Worm (Caenorhabditis elegans): ENCODE data around the gene Y39B6A.10.
A peak's percentile ranks its signal among the peaks of the same experiment; 100 is the strongest.

The Y39B6A.10 gene

ce11 chrV:19174626-19175025, 41.2 kb upstream of the Y39B6A.10 start, which contains the start of gene hot-2:
Gene hot-2 (plus strand): TSS chrV:19174759.
- no peak for TF ChIP-seq flh-1 (GFP tag; optimal IDR thresholded peaks at IDR 0.05)
- TF ChIP-seq sem-2 (GFP tag; optimal IDR thresholded peaks at IDR 0.05) = no peak
- TF ChIP-seq lsy-2 (tag; optimal IDR thresholded peaks at IDR 0.05) = no peak
- TF ChIP-seq snpc-4 (tag; optimal IDR thresholded peaks at IDR 0.05) = no peak
- peak; percentile 98 for TF ChIP-seq zip-8 (tag; optimal IDR thresholded peaks at IDR 0.05)
- no peak for TF ChIP-seq drap-1 (GFP tag; optimal IDR thresholded peaks at IDR 0.05)

- no peak for TF ChIP-seq hlh-1 (tag; optimal IDR thresholded peaks at IDR 0.05)
- TF ChIP-seq unc-62 (GFP tag; optimal IDR thresholded peaks at IDR 0.05) = no peak
- no peak for TF ChIP-seq unc-39 (tag; optimal IDR thresholded peaks at IDR 0.05)
- TF ChIP-seq ces-1 (GFP tag; optimal IDR thresholded peaks at IDR 0.05) = no peak
- TF ChIP-seq snpc-4 (tag; optimal IDR thresholded peaks at IDR 0.05) = no peak
- no peak for TF ChIP-seq flh-1 (GFP tag; optimal IDR thresholded peaks at IDR 0.05)
- TF ChIP-seq elt-1 (tag; optimal IDR thresholded peaks at IDR 0.05; ENCODE audit: borderline replicate concordance, insufficient read depth) = no peak
- TF ChIP-seq mls-2 (tag; optimal IDR thresholded peaks at IDR 0.05) = no peak
- no peak for TF ChIP-seq ztf-11 (tag; optimal IDR thresholded peaks at IDR 0.05)
- no peak for TF ChIP-seq zip-8 (tag; optimal IDR thresholded peaks at IDR 0.05)
These were observed 25.3 kb upstream of the Y39B6A.10 start, which contains the start of gene Y39B6A.5 for ce11 chrV:19158664-19159063. Gene Y39B6A.5 (minus strand): TSS chrV:19158877.

- TF ChIP-seq lin-13 (tag; optimal IDR thresholded peaks at IDR 0.05) (no peak), ztf-11 (tag; optimal IDR thresholded peaks at IDR 0.05) (no peak), mls-2 (tag; optimal IDR thresholded peaks at IDR 0.05) (no peak), snpc-4 (tag; optimal IDR thresholded peaks at IDR 0.05) (no peak), nhr-76 (tag; optimal IDR thresholded peaks at IDR 0.05) (no peak), ces-1 (GFP tag; optimal IDR thresholded peaks at IDR 0.05) (no peak), unc-62 (GFP tag; optimal IDR thresholded peaks at IDR 0.05) (no peak), unc-120 (tag; optimal IDR thresholded peaks at IDR 0.05; ENCODE audit: poor library complexity, severe bottlenecking) (no peak), ham-2 (GFP tag; optimal IDR thresholded peaks at IDR 0.05) (no peak), nhr-12 (tag; optimal IDR thresholded peaks at IDR 0.05) (no peak), nhr-2 (tag; optimal IDR thresholded peaks at IDR 0.05) (no peak), sem-2 (GFP tag; optimal IDR thresholded peaks at IDR 0.05) (no peak), ceh-39 (tag; optimal IDR thresholded peaks at IDR 0.05) (no peak), nhr-28 (tag; optimal IDR thresholded peaks at IDR 0.05) (no peak), elt-1 (tag; optimal IDR thresholded peaks at IDR 0.05; ENCODE audit: borderline replicate concordance, insufficient read depth) (no peak)
These were observed 20.4 kb upstream of the Y39B6A.10 start, which contains the start of gene tsp-13 for ce11 chrV:19153806-19154205. Gene tsp-13 (plus strand): TSS chrV:19154106.

DNA sequence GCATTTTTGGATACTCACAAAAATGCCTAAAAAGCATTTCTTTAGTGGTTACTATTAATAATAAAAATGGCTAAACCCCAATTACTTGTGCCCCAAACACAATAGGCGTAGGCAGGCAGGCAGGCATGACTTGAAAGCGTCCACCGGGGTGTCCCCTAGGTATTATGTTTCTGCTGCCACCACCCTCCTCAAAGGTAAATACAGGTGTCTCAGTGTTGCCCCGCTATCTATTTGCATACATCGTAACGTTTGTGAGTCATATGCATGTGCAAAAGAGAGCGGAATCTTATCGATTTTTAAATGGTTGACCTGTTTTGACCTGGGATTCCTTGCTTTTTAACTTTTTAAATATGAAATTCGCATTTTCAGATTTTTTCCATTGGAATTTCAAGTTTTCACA, 19.8 kb upstream of the Y39B6A.10 start:
- TF ChIP-seq nhr-2 (tag; optimal IDR thresholded peaks at IDR 0.05) (peak; percentile 6), lin-32 (GFP tag; optimal IDR thresholded peaks at IDR 0.05) (no peak), mls-2 (tag; optimal IDR thresholded peaks at IDR 0.05) (no peak), pha-4 (tag; optimal IDR thresholded peaks at IDR 0.05) (peak; percentile 47)

- TF ChIP-seq blmp-1 (tag; optimal IDR thresholded peaks at IDR 0.05) (no peak), flh-1 (GFP tag; optimal IDR thresholded peaks at IDR 0.05) (no peak), bed-3 (GFP tag; optimal IDR thresholded peaks at IDR 0.05) (no peak), elt-1 (tag; optimal IDR thresholded peaks at IDR 0.05; ENCODE audit: borderline replicate concordance, insufficient read depth) (no peak), ztf-11 (tag; optimal IDR thresholded peaks at IDR 0.05) (no peak), zip-8 (tag; optimal IDR thresholded peaks at IDR 0.05) (no peak), M03D4.4 (tag; optimal IDR thresholded peaks at IDR 0.05) (no peak)
These were observed 18.9 kb upstream of the Y39B6A.10 start, which contains the start of gene Y39B6A.69 for ce11 chrV:19152328-19152727. Gene Y39B6A.69 (minus strand): TSS chrV:19152428.

- TF ChIP-seq ceh-39 (tag; optimal IDR thresholded peaks at IDR 0.05) (no peak), nhr-12 (tag; optimal IDR thresholded peaks at IDR 0.05) (no peak), nhr-237 (tag; optimal IDR thresholded peaks at IDR 0.05) (no peak), sptf-1 (tag; optimal IDR thresholded peaks at IDR 0.05) (no peak), blmp-1 (tag; optimal IDR thresholded peaks at IDR 0.05) (no peak), elt-3 (tag; optimal IDR thresholded peaks at IDR 0.05) (no peak), ces-1 (GFP tag; optimal IDR thresholded peaks at IDR 0.05) (no peak), sem-2 (GFP tag; optimal IDR thresholded peaks at IDR 0.05) (no peak), mep-1 (tag; optimal IDR thresholded peaks at IDR 0.05) (no peak)
These were observed 15.7 kb upstream of the Y39B6A.10 start, which contains the start of gene Y39B6A.7 for ce11 chrV:19149057-19149456. Gene Y39B6A.7 (minus strand): TSS chrV:19149157.

All from whole organism, mixed stage, embryonic.